Worm (Caenorhabditis elegans) whole organism, L4 larva: Measurements from ENCODE around the gene ZK742.7.

Source experiments
- egl-27 ChIP-seq: sonication (generic microtip); optimal IDR thresholded peaks from 3 replicates; lab custom pipeline; 2017; ENCODE audit warnings: missing biosample characterization, missing genetic modification reagents, missing genetic modification characterization
- nhr-77 ChIP-seq: fragments of 150-350 bp; optimal IDR thresholded peaks from 2 replicates; lab custom pipeline; 2014; ENCODE audit warnings: missing biosample characterization, missing genetic modification characterization

ce11 chrV:7826917-7827316 lies 28.7 kb downstream of the ZK742.7 start, which contains the start of gene mig-6:
- TF ChIP-seq egl-27 (tag; lab: Kevin White, UChicago) (no peak), nhr-77 (no peak)
